Fruit fly (Drosophila melanogaster) S2 (cell line): Measurements from ENCODE around the gene Ythdf.

Source experiments
- CG8478 ChIP-seq: fragments of >200 bp; optimal IDR thresholded peaks from 2 replicates; lab custom pipeline; 2018
- CTCF ChIP-seq, 2 experiments: fragments of >200 bp; optimal IDR thresholded peaks; 2 replicates each; lab custom pipeline; 2018

dm6 chr3R:25060462-25060861 is 21.4 kb upstream of the Ythdf start:
- no peak for TF ChIP-seq CTCF (optimal IDR thresholded peaks at IDR 0.05; lab: Kevin White, UChicago)
- TF ChIP-seq CG8478 (lab: Kevin White, UChicago): no peak
